Worm (Caenorhabditis elegans): ENCODE results near the gene C07E3.4.

C07E3.4 gene

DNA sequence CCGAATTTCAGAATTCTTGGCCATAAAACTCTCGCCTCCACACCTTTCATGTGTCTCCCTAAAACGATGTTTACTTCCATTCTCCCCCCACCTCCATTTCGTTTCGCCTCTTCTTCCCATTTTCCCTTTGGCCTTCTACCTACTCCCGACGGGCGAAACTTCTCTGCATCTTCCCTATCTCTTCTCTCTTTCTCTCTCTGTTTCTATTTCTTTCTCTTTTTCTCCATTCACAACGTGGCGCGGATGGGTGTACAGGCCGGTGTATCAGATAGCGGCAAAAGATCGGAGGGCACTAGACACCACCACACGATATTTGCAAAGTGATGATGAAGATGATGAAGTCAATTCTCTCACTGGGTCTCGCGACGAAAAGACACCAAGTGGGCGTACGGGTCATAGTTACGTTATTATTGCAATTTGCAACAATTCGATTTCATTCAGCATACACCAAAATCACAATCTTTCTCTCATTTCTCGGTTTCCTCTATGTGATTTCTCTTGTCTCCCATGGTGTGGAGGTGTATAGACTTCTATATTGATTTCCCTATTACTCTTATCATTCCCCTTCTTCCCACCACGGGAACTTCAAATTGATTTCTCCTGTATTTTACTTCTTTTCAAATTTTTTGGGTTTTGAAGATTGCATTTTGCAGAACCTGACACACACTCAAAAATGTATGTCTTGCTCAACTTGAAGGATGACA, 24.2 kb downstream of the C07E3.4 start, which contains the start of gene ztf-27 (continued):
- TF ChIP-seq madf-5 (GFP tag; IDR thresholded peaks at IDR 0.05) = no peak
- no peak for TF ChIP-seq unc-62 (GFP tag; optimal IDR thresholded peaks at IDR 0.05 in 1 of 2)
- no peak for TF ChIP-seq unc-62 (tag; optimal IDR thresholded peaks at IDR 0.05)
- peak; percentile 55 for TF ChIP-seq dve-1 (tag; optimal IDR thresholded peaks at IDR 0.05; ENCODE audit: insufficient read depth)
- TF ChIP-seq dmd-9 (GFP tag; IDR thresholded peaks at IDR 0.05) = no peak
- TF ChIP-seq daf-19 (GFP tag; conservative IDR thresholded peaks at IDR 0.05) = no peak
- peak; percentile 11 for TF ChIP-seq nhr-102 (tag; optimal IDR thresholded peaks at IDR 0.05)
- TF ChIP-seq nhr-237 (tag; optimal IDR thresholded peaks at IDR 0.05) = no peak
- TF ChIP-seq lsy-2 (tag; optimal IDR thresholded peaks at IDR 0.05) = no peak
- no peak for TF ChIP-seq zip-2 (tag; optimal IDR thresholded peaks at IDR 0.05)
- 0 out of 2 replicates have a peak, but pooled peaks have one; percentile 6 for TF ChIP-seq dmd-6 (GFP tag; IDR thresholded peaks at IDR 0.05)
- no peak for TF ChIP-seq dmd-8 (GFP tag; IDR thresholded peaks at IDR 0.05)
- no peak for TF ChIP-seq ZK337.2 (GFP tag; IDR thresholded peaks at IDR 0.05)
- TF ChIP-seq lin-39 (tag; optimal IDR thresholded peaks at IDR 0.05) = no peak
- no peak for TF ChIP-seq lin-15B (tag; optimal IDR thresholded peaks at IDR 0.05)
- peak; percentile 77 for TF ChIP-seq hlh-11 (tag; optimal IDR thresholded peaks at IDR 0.05)
- no peak for TF ChIP-seq lin-38 (GFP tag; IDR thresholded peaks at IDR 0.05)
- no peak for TF ChIP-seq Y48G9A.11 (GFP tag; IDR thresholded peaks at IDR 0.05)
- no peak for TF ChIP-seq F10B5.3 (tag; optimal IDR thresholded peaks at IDR 0.05)
- no peak for TF ChIP-seq daf-12 (tag; optimal IDR thresholded peaks at IDR 0.05)
- no peak for TF ChIP-seq jun-1 (tag; optimal IDR thresholded peaks at IDR 0.05)
- no peak for TF ChIP-seq tra-1 (GFP tag; IDR thresholded peaks at IDR 0.05)
- no peak for TF ChIP-seq zip-11 (GFP tag; IDR thresholded peaks at IDR 0.05)
- no peak for TF ChIP-seq ceh-44 (GFP tag; IDR thresholded peaks at IDR 0.05)
- TF ChIP-seq pqm-1 (tag; optimal IDR thresholded peaks at IDR 0.05) = peak; percentile 2
- TF ChIP-seq vab-7 (GFP tag; IDR thresholded peaks at IDR 0.05) = no peak
- no peak for TF ChIP-seq nhr-76 (tag; optimal IDR thresholded peaks at IDR 0.05)
- TF ChIP-seq nhr-11 (tag; optimal IDR thresholded peaks at IDR 0.05) = no peak
- no peak for TF ChIP-seq ZK546.5 (tag; optimal IDR thresholded peaks at IDR 0.05)
- no peak for TF ChIP-seq dpl-1 (GFP tag; optimal IDR thresholded peaks at IDR 0.05)
- no peak for TF ChIP-seq aly-2 (tag; optimal IDR thresholded peaks at IDR 0.05)
- TF ChIP-seq hmg-1.1 (GFP tag; IDR thresholded peaks at IDR 0.05) = no peak

DNA sequence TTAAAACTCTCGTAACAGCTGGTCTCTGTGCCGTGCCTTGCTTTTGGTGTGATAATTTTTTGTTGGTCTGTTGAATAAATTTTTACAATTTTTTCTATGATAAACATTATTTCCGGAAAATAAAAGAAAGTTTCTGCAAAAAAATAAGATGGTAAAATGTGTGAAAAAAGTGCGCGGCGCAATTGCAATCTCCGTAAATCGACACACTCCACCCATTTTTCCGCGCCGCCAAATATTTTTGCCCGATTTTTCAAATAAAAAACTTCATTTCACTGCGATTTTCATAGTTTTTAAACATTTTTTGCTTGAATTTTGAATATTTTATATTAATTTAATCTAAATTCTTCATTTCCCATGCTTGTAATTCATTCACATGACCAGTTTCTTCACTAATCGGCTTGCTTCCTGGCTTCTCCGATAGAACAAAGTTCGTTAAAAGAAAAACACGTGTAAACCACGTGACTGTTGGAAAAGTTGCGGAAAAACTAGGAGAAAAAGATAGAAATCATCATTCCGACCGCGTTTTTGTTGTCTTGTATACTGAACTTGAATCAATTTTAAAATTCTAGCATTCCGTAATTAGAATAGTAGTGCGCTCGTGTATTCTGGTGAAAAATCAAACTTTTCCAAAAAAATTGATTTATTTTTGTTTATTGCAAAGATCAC, 27.6 kb downstream of the C07E3.4 start:
- no peak for TF ChIP-seq Y75B8A.6 (GFP tag; IDR thresholded peaks at IDR 0.05)
- TF ChIP-seq pha-4 (GFP tag; IDR thresholded peaks at IDR 0.05) = peak; percentile 40; the same call in 1 of the 2 replicates
- TF ChIP-seq pha-4 (tag; optimal IDR thresholded peaks at IDR 0.05) = no peak
- TF ChIP-seq lin-39 (tag; optimal IDR thresholded peaks at IDR 0.05) = no peak
- TF ChIP-seq mes-2 (tag; optimal IDR thresholded peaks at IDR 0.05; ENCODE audit: poor library complexity, severe bottlenecking) = peak; percentile 90
- no peak for TF ChIP-seq nhr-25 (tag; optimal IDR thresholded peaks at IDR 0.05; ENCODE audit: borderline replicate concordance, insufficient read depth)
- no peak for TF ChIP-seq jun-1 (tag; optimal IDR thresholded peaks at IDR 0.05)
- no peak for TF ChIP-seq unc-39 (tag; optimal IDR thresholded peaks at IDR 0.05)
- TF ChIP-seq ceh-62 (tag; optimal IDR thresholded peaks at IDR 0.05) = no peak
- TF ChIP-seq ztf-7 (tag; optimal IDR thresholded peaks at IDR 0.05) = no peak
- TF ChIP-seq egl-43 (GFP tag; IDR thresholded peaks at IDR 0.05) = 0 out of 2 replicates have a peak, but pooled peaks have one; percentile 25
- no peak for TF ChIP-seq daf-19 (GFP tag; conservative IDR thresholded peaks at IDR 0.05)
- TF ChIP-seq zfp-3 (GFP tag; conservative IDR thresholded peaks at IDR 0.05) = no peak
- no peak for TF ChIP-seq gei-8 (GFP tag; optimal IDR thresholded peaks at IDR 0.05)
- TF ChIP-seq hif-1 (tag; optimal IDR thresholded peaks at IDR 0.05) = peak in 1 of 2 experiments; percentile 65
- TF ChIP-seq rbr-2 (tag; optimal IDR thresholded peaks at IDR 0.05) = peak; percentile 67
- no peak for TF ChIP-seq mdt-29 (GFP tag; IDR thresholded peaks at IDR 0.05)
- no peak for TF ChIP-seq tag-97 (GFP tag; IDR thresholded peaks at IDR 0.05)
- no peak for TF ChIP-seq F49E8.2 (tag; optimal IDR thresholded peaks at IDR 0.05; ENCODE audit: borderline replicate concordance)
- TF ChIP-seq ctbp-1 (GFP tag; IDR thresholded peaks at IDR 0.05) = no peak
- TF ChIP-seq vab-7 (GFP tag; IDR thresholded peaks at IDR 0.05) = peak; percentile 44; the same call in 1 of the 2 replicates
- TF ChIP-seq nhr-11 (tag; optimal IDR thresholded peaks at IDR 0.05) = no peak
